Worm (Caenorhabditis elegans) whole organism, late embryonic: ENCODE results near the gene srt-7.

Source experiments
- C38D4.7 ChIP-seq: fragments of 200-800 bp; sonication (Bioruptor generic); optimal IDR thresholded peaks from 2 replicates; lab custom pipeline; 2018; ENCODE audit warnings: mild to moderate bottlenecking, missing genetic modification characterization, moderate library complexity, missing compliant biosample characterization
- Y22D7AL.16 ChIP-seq: sonication (generic microtip); optimal IDR thresholded peaks from 2 replicates; lab custom pipeline; 2016; ENCODE audit warnings: missing genetic modification characterization, missing compliant biosample characterization
- ahr-1 ChIP-seq: sonication (generic microtip); optimal IDR thresholded peaks from 2 replicates; lab custom pipeline; 2016; ENCODE audit warnings: missing genetic modification characterization, missing compliant biosample characterization
- ama-1 ChIP-seq: fragments of 150-350 bp; optimal IDR thresholded peaks from 2 replicates; lab custom pipeline; 2014
- ceh-18 ChIP-seq: sonication (generic microtip); optimal IDR thresholded peaks from 2 replicates; lab custom pipeline; 2016; ENCODE audit warnings: missing genetic modification characterization, missing compliant biosample characterization
- ceh-22 ChIP-seq: sonication (generic microtip); optimal IDR thresholded peaks from 2 replicates; lab custom pipeline; 2017; ENCODE audit warnings: missing biosample characterization, missing genetic modification characterization
- ceh-31 ChIP-seq: sonication (generic microtip); optimal IDR thresholded peaks from 2 replicates; lab custom pipeline; 2016; ENCODE audit warnings: missing genetic modification characterization, missing compliant biosample characterization
- ceh-48 ChIP-seq: sonication (generic microtip); optimal IDR thresholded peaks from 2 replicates; lab custom pipeline; 2016; ENCODE audit warnings: missing genetic modification characterization, inconsistent platforms, missing compliant biosample characterization
- fax-1 ChIP-seq: sonication (generic microtip); optimal IDR thresholded peaks from 2 replicates; lab custom pipeline; 2016; ENCODE audit warnings: missing genotype, missing genetic modification characterization, missing compliant biosample characterization
- fkh-10 ChIP-seq: fragments of 150-350 bp; optimal IDR thresholded peaks from 2 replicates; lab custom pipeline; 2014; ENCODE audit warnings: missing biosample characterization, missing genetic modification reagents, missing genetic modification characterization
- fkh-6 ChIP-seq: sonication (generic microtip); optimal IDR thresholded peaks from 2 replicates; lab custom pipeline; 2016; ENCODE audit warnings: missing genetic modification characterization, missing compliant biosample characterization
- hlh-13 ChIP-seq: fragments of 200-800 bp; sonication (Bioruptor generic); optimal IDR thresholded peaks from 2 replicates; lab custom pipeline; 2018; ENCODE audit warnings: mild to moderate bottlenecking, missing genetic modification characterization, missing compliant biosample characterization
- hlh-15 ChIP-seq: sonication (generic microtip); optimal IDR thresholded peaks from 2 replicates; lab custom pipeline; 2016; ENCODE audit warnings: missing genetic modification characterization, missing compliant biosample characterization
- hlh-8 ChIP-seq: sonication (generic microtip); optimal IDR thresholded peaks from 2 replicates; lab custom pipeline; 2016; ENCODE audit warnings: missing genotype, missing genetic modification characterization, missing compliant biosample characterization
- lim-6 ChIP-seq: sonication (generic microtip); optimal IDR thresholded peaks from 2 replicates; lab custom pipeline; 2016; ENCODE audit warnings: missing genetic modification characterization, missing compliant biosample characterization
- lin-11 ChIP-seq: fragments of 200-800 bp; sonication (Bioruptor generic); optimal IDR thresholded peaks from 2 replicates; lab custom pipeline; 2018; ENCODE audit warnings: mild to moderate bottlenecking, missing genetic modification characterization, missing compliant biosample characterization
- madf-2 ChIP-seq: sonication (generic microtip); optimal IDR thresholded peaks from 2 replicates; lab custom pipeline; 2017; ENCODE audit warnings: missing genetic modification characterization, missing compliant biosample characterization
- mec-3 ChIP-seq: sonication (generic microtip); optimal IDR thresholded peaks from 2 replicates; lab custom pipeline; 2016; ENCODE audit warnings: borderline replicate concordance, missing genetic modification characterization, missing compliant biosample characterization
- nfya-1 ChIP-seq: sonication (generic microtip); optimal IDR thresholded peaks from 2 replicates; lab custom pipeline; 2017; ENCODE audit warnings: missing genetic modification characterization, mild to moderate bottlenecking, missing compliant biosample characterization, antibody characterized with exemption, moderate library complexity
- nhr-11 ChIP-seq: fragments of 150-350 bp; optimal IDR thresholded peaks from 2 replicates; lab custom pipeline; 2014; ENCODE audit warnings: missing biosample characterization, missing genetic modification characterization
- npax-4 ChIP-seq: sonication (generic microtip); optimal IDR thresholded peaks from 2 replicates; lab custom pipeline; 2016; ENCODE audit warnings: missing genetic modification characterization, missing compliant biosample characterization
- odd-2 ChIP-seq: sonication (generic microtip); optimal IDR thresholded peaks from 2 replicates; lab custom pipeline; 2017; ENCODE audit warnings: antibody characterized with exemption, mild to moderate bottlenecking, missing genetic modification characterization, missing compliant biosample characterization
- pha-2 ChIP-seq: sonication (generic microtip); optimal IDR thresholded peaks from 2 replicates; lab custom pipeline; 2017; ENCODE audit warnings: mild to moderate bottlenecking, missing genetic modification characterization, missing compliant biosample characterization
- pha-4 ChIP-seq: fragments of 150-350 bp; optimal IDR thresholded peaks from 2 replicates; lab custom pipeline; 2018; ENCODE audit warnings: missing biosample characterization, missing genetic modification reagents, missing genetic modification characterization
- pqm-1 ChIP-seq: sonication (generic microtip); optimal IDR thresholded peaks from 2 replicates; lab custom pipeline; 2016; ENCODE audit warnings: missing genetic modification characterization, missing compliant biosample characterization
- pros-1 ChIP-seq: fragments of 150-350 bp; optimal IDR thresholded peaks from 2 replicates; lab custom pipeline; 2014; ENCODE audit warnings: missing biosample characterization, missing genetic modification reagents, missing genetic modification characterization
- sox-4 ChIP-seq: sonication (generic microtip); optimal IDR thresholded peaks from 2 replicates; lab custom pipeline; 2017; ENCODE audit warnings: mild to moderate bottlenecking, missing genetic modification characterization, inconsistent platforms, missing compliant biosample characterization
- tbx-2 ChIP-seq: sonication (generic microtip); optimal IDR thresholded peaks from 2 replicates; lab custom pipeline; 2016; ENCODE audit warnings: missing genetic modification characterization, missing compliant biosample characterization
- tbx-7 ChIP-seq: sonication (generic microtip); optimal IDR thresholded peaks from 2 replicates; lab custom pipeline; 2016; ENCODE audit warnings: missing genotype, missing genetic modification characterization, missing compliant biosample characterization
- unc-3 ChIP-seq, 2 experiments: fragments of 200-800 bp in 1 of 2; sonication (Bioruptor generic) in 1 of 2; sonication (generic microtip) in 1 of 2; conservative IDR thresholded peaks in 1 of 2; optimal IDR thresholded peaks in 1 of 2; 2 replicates each; pipeline versions ENCODE4 v1.3.6 to Lab custom; 2016 to 2022; ENCODE audit warnings: missing compliant biosample characterization in 2 of 2, missing genetic modification characterization in 2 of 2, missing genetic modification reagents in 1 of 2
- unc-55 ChIP-seq: sonication (generic microtip); optimal IDR thresholded peaks from 2 replicates; lab custom pipeline; 2017; ENCODE audit warnings: missing biosample characterization, missing genetic modification reagents, missing genetic modification characterization

Gene srt-7

ce11 chrV:3127670-3128069 is 46.1 kb downstream of the srt-7 start, which contains the start of gene Y73C8C.10:
TSS of gene Y73C8C.10 (minus strand) at chrV:3127770.
- TF ChIP-seq C38D4.7 (GFP tag; lab: Kevin White, UChicago) (no peak), hlh-15 (tag; lab: Kevin White, UChicago) (no peak), pqm-1 (tag; lab: Kevin White, UChicago) (no peak), pha-2 (no peak), ama-1 (lab: Kevin White, UChicago) (no peak), nfya-1 (tag; lab: Kevin White, UChicago) (no peak), tbx-2 (tag; lab: Kevin White, UChicago) (no peak), pros-1 (tag; lab: Kevin White, UChicago) (no peak)
- TF ChIP-seq, all 69 proteins: peak for 0

ce11 chrV:3128803-3129202 is 47.2 kb downstream of the srt-7 start, which contains the start of gene tat-6:
TSS of gene tat-6 (plus strand) at chrV:3129103.
- TF ChIP-seq hlh-13 (GFP tag; lab: Kevin White, UChicago) (no peak), pha-4 (tag; lab: Kevin White, UChicago) (no peak), odd-2 (no peak), ahr-1 (tag; lab: Kevin White, UChicago) (no peak), npax-4 (tag; lab: Kevin White, UChicago) (no peak), C38D4.7 (GFP tag; lab: Kevin White, UChicago) (no peak), unc-3 (GFP tag; conservative IDR thresholded peaks at IDR 0.05; lab: Robert Waterston, UW) (no peak), unc-3 (tag; optimal IDR thresholded peaks at IDR 0.05; lab: Kevin White, UChicago) (no peak), tbx-7 (tag; lab: Kevin White, UChicago) (no peak), mec-3 (tag; lab: Kevin White, UChicago) (no peak), sox-4 (no peak), ceh-48 (tag; lab: Kevin White, UChicago) (no peak), nhr-11 (tag; lab: Kevin White, UChicago) (no peak), fkh-10 (GFP tag; lab: Kevin White, UChicago) (no peak), unc-55 (GFP tag; lab: Kevin White, UChicago) (no peak), tbx-2 (tag; lab: Kevin White, UChicago) (no peak)
- TF ChIP-seq, all 69 proteins: peak for 0

DNA sequence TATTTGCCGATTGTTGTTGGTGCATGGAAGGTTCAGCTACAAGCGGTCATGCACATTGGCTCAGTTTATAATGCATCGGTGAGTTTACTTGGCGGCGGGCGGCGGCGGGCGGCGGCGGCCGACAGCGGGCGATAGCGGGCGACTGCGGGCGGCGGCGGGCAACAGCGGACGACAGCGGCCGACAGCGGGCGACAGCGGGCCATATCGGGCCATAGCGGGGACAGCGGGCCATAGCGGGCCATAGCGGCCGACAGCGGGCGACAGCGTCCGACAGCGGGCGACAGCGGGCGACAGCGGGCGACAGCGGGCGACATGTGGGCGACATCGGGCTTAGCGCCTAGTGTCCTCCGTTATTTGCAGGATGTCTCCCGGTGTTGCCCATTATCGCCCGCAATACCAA is 50.5 kb downstream of the srt-7 start:
- TF ChIP-seq odd-2 (no peak), madf-2 (tag; lab: Kevin White, UChicago) (no peak), lin-11 (tag; lab: Kevin White, UChicago) (no peak), Y22D7AL.16 (no peak), fax-1 (tag; lab: Kevin White, UChicago) (no peak), tbx-7 (tag; lab: Kevin White, UChicago) (no peak), hlh-13 (GFP tag; lab: Kevin White, UChicago) (no peak), fkh-6 (tag; lab: Kevin White, UChicago) (no peak), ceh-18 (tag; lab: Kevin White, UChicago) (no peak), lim-6 (no peak), pha-4 (tag; lab: Kevin White, UChicago) (no peak), ceh-22 (tag; lab: Kevin White, UChicago) (no peak), ceh-31 (tag; lab: Kevin White, UChicago) (no peak), hlh-8 (no peak)
- TF ChIP-seq, all 69 proteins: peak for 0
